Fruit fly (Drosophila melanogaster) S2 (cell line): ENCODE measurements around the gene vri.

Experiments
- CG8478 ChIP-seq: fragments of >200 bp; optimal IDR thresholded peaks from 2 replicates; lab custom pipeline; 2018
- CTCF ChIP-seq, 2 experiments: fragments of >200 bp; optimal IDR thresholded peaks; 2 replicates each; lab custom pipeline; 2018

DNA sequence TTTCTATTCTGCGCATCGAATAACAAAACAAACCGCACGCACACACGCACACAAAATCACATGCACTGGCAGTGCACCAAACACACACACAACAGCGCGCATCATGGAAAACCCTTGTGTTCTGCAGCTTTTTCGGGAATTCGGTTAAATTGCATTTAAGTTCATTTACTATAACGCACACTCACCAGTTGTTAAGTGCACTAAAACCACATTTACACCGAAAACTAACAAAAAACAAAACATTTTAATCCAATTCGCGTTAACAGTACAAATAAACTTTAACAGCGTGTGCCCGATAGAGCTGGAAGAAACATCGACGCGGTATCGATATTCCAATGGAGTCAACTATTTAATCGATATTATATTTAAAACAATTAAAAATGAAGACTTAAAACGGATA is 17.7 kb upstream of the vri start, which contains the start of gene tkv:
- TF ChIP-seq CG8478 (no peak), CTCF (optimal IDR thresholded peaks at IDR 0.05; lab: Kevin White, UChicago) (no peak)
